Fruit fly (Drosophila melanogaster): ENCODE data around the gene CG5412.

The CG5412 gene

DNA sequence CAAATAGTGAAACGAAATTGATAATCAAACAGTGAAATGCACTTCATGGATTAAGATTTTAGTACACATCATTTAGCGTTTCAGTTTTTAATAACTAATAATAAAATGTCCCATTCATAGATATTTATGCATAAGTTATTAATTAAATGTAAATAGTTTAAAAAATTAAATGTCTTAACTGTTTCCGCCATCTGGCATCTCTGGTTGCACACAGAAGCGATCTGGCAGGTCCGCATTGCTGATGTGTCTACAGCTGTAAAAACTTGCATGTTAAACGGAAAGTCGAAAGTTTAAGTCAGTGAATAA is 11.6 kb downstream of the CG5412 start, which contains the start of gene Srp72 (continued):
- no peak for TF ChIP-seq luna (GFP tag; optimal IDR thresholded peaks at IDR 0.05)
- TF ChIP-seq Pdp1 (GFP tag; optimal IDR thresholded peaks at IDR 0.05): peak in 1 of 2 experiments; percentile 2
- no peak for TF ChIP-seq Bteb2 (GFP tag; optimal IDR thresholded peaks at IDR 0.05)
- TF ChIP-seq CG4617 (GFP tag; optimal IDR thresholded peaks at IDR 0.05; ENCODE audit: borderline replicate concordance): peak; percentile 11
- TF ChIP-seq disco-r (GFP tag; optimal IDR thresholded peaks at IDR 0.05): no peak
- no peak for TF ChIP-seq onecut (GFP tag; IDR thresholded peaks at IDR 0.05)
- no peak for TF ChIP-seq D19B (GFP tag; optimal IDR thresholded peaks at IDR 0.05)
- TF ChIP-seq Drgx (GFP tag; IDR thresholded peaks at IDR 0.05): peak; percentile 55
- no peak for TF ChIP-seq MESR4 (GFP tag; optimal IDR thresholded peaks at IDR 0.05)
- peak; percentile 51 for TF ChIP-seq CG2120 (GFP tag; optimal IDR thresholded peaks at IDR 0.05)
- TF ChIP-seq CG8089 (GFP tag; optimal IDR thresholded peaks at IDR 0.05): no peak
- no peak for TF ChIP-seq Nf-YA (GFP tag; IDR thresholded peaks at IDR 0.05)
- peak; percentile 65 for TF ChIP-seq CG2712 (tag; optimal IDR thresholded peaks at IDR 0.05)
- TF ChIP-seq hth (optimal IDR thresholded peaks at IDR 0.05): no peak
- peak; percentile 55 for TF ChIP-seq Meics (GFP tag; optimal IDR thresholded peaks at IDR 0.05)
- peak; percentile 42 for TF ChIP-seq CG3281 (GFP tag; optimal IDR thresholded peaks at IDR 0.05)
- TF ChIP-seq ci (GFP tag; IDR thresholded peaks at IDR 0.05): peak; percentile 71
- no peak for TF ChIP-seq gcm (GFP tag; optimal IDR thresholded peaks at IDR 0.05)
- 0 out of 3 replicates have a peak, but pooled peaks have one; percentile 41 for TF ChIP-seq so (GFP tag; IDR thresholded peaks at IDR 0.05)
- peak; percentile 45; the same call in 1 of the 2 replicates for TF ChIP-seq stc (GFP tag; IDR thresholded peaks at IDR 0.05)
- no peak for TF ChIP-seq sc (optimal IDR thresholded peaks at IDR 0.05)
- no peak for TF ChIP-seq sc (GFP tag; optimal IDR thresholded peaks at IDR 0.05)
- TF ChIP-seq Mrtf (GFP tag; IDR thresholded peaks at IDR 0.05): no peak
- TF ChIP-seq CG13123 (GFP tag; optimal IDR thresholded peaks at IDR 0.05): no peak
- TF ChIP-seq ken (GFP tag; IDR thresholded peaks at IDR 0.05): peak; percentile 62
- no peak for TF ChIP-seq gro (GFP tag; optimal IDR thresholded peaks at IDR 0.05)
- no peak for TF ChIP-seq Sry-β (GFP tag; optimal IDR thresholded peaks at IDR 0.05)
- TF ChIP-seq CG15479 (GFP tag; optimal IDR thresholded peaks at IDR 0.05): no peak
- no peak for TF ChIP-seq CG11398 (GFP tag; optimal IDR thresholded peaks at IDR 0.05)
- peak in 1 of 2 experiments; percentile 72 for TF ChIP-seq crp (GFP tag; optimal IDR thresholded peaks at IDR 0.05)
- no peak for TF ChIP-seq Nf-YB (GFP tag; optimal IDR thresholded peaks at IDR 0.05)
- TF ChIP-seq Sry-δ (GFP tag; optimal IDR thresholded peaks at IDR 0.05): no peak
- no peak for TF ChIP-seq CG17568 (GFP tag; optimal IDR thresholded peaks at IDR 0.05)
- no peak for TF ChIP-seq tap (tag; optimal IDR thresholded peaks at IDR 0.05)
- peak; percentile 51 for TF ChIP-seq CG10654 (GFP tag; optimal IDR thresholded peaks at IDR 0.05)

DNA sequence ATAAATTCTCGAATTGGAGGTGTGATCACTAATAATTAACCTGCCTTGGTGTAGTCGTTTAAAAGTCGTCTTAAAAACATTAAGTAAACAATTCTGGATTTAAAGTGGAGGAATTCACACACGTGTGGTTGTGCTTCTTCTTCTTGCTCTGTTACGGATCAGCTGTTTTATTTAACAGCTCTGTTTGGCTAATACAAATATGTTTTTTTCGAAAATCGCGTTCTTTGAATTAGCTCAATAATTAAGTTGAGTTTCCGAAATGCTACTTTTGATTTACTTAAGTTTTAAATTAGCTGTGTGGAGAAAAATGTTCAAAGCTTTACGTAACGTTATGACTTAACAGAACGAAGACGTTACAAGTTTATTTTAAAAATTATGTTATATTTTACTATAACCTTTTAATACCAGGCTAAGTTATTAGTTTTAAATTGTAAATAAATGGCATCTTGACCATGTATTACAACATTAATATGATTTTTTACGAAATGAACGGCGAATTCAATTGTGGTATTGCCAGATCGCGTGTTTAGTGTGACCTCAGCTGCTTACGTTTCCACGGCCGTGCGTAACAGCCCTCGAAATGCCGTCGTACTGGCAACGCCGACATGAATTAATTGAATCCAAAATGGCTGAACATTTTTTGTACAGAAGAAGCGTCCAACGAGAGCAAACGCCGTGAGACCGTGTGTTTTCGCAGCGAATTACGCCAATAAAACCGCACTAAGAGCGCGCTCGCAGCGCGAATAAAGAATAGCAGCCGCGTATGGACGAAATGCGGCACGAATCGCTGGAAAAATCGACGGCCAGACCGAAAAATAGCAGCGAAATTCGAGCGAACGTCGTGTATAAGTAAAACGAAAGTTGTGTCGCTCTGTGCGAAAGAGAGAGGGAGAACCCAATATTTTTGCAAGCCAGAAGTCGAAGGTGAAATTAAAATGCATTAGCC is 15.9 kb downstream of the CG5412 start, which contains the start of the genes Pus1 and bon:
Pus1 (minus strand) TSS at position 155 of the 946 bp plus-strand sequence.
bon (plus strand) TSS at position 623 of the 946 bp plus-strand sequence.
- TF ChIP-seq wek (GFP tag; optimal IDR thresholded peaks at IDR 0.05): no peak
- TF ChIP-seq lab (GFP tag; optimal IDR thresholded peaks at IDR 0.05): no peak
- TF ChIP-seq croc (GFP tag; conservative IDR thresholded peaks at IDR 0.05): no peak
- peak; percentile 79 for TF ChIP-seq stwl (tag; optimal IDR thresholded peaks at IDR 0.05)
- TF ChIP-seq gsb-n (tag; optimal IDR thresholded peaks at IDR 0.05): no peak
- TF ChIP-seq Dp (GFP tag; optimal IDR thresholded peaks at IDR 0.05): peak; percentile 35
- TF ChIP-seq CG4360 (GFP tag; IDR thresholded peaks at IDR 0.05): no peak
- TF ChIP-seq NC2β (GFP tag; optimal IDR thresholded peaks at IDR 0.05): peak; percentile 46
- TF ChIP-seq CG4730 (GFP tag; IDR thresholded peaks at IDR 0.05): no peak
- no peak for TF ChIP-seq corto (GFP tag; optimal IDR thresholded peaks at IDR 0.05)
- TF ChIP-seq CG14667 (GFP tag; IDR thresholded peaks at IDR 0.05): no peak
- TF ChIP-seq Drgx (GFP tag; IDR thresholded peaks at IDR 0.05): no peak
- TF ChIP-seq CG6175 (GFP tag; IDR thresholded peaks at IDR 0.05): no peak
- TF ChIP-seq Xbp1 (GFP tag; optimal IDR thresholded peaks at IDR 0.05): peak; percentile 39
- TF ChIP-seq en (GFP tag; optimal IDR thresholded peaks at IDR 0.05): no peak
- no peak for TF ChIP-seq CG6854 (GFP tag; optimal IDR thresholded peaks at IDR 0.05)
- TF ChIP-seq CG16815 (GFP tag; optimal IDR thresholded peaks at IDR 0.05): no peak
- peak; percentile 41 for TF ChIP-seq Side (GFP tag; optimal IDR thresholded peaks at IDR 0.05)

All from whole organism, embryonic.